Worm (Caenorhabditis elegans) whole organism, L4 larva: Measurements from ENCODE around the gene wdr-4.

Experiments
- D1046.2 ChIP-seq: fragments of 200-800 bp; sonication (Bioruptor generic); IDR thresholded peaks from 2 replicates; pipeline ENCODE4 v1.3.6; 2022; ENCODE audit warnings: missing genetic modification characterization, missing compliant biosample characterization
- F10B5.3 ChIP-seq: sonication (generic microtip); optimal IDR thresholded peaks from 2 replicates; lab custom pipeline; 2016; ENCODE audit warnings: mild to moderate bottlenecking, missing genetic modification characterization, missing compliant biosample characterization
- F37D6.2 ChIP-seq: sonication (generic microtip); optimal IDR thresholded peaks from 2 replicates; lab custom pipeline; 2016; ENCODE audit warnings: mild to moderate bottlenecking, missing genetic modification characterization, missing compliant biosample characterization
- F44E2.7 ChIP-seq: fragments of 200-800 bp; sonication (Bioruptor generic); IDR thresholded peaks from 2 replicates; pipeline ENCODE4 v2.1.2; 2022; ENCODE audit warnings: missing genetic modification characterization, missing compliant biosample characterization
- F49E8.2 ChIP-seq: sonication (generic microtip); optimal IDR thresholded peaks from 2 replicates; lab custom pipeline; 2016; ENCODE audit warnings: missing compliant biosample characterization, mild to moderate bottlenecking, missing genetic modification characterization, borderline replicate concordance
- T26A8.4 ChIP-seq: fragments of 200-800 bp; sonication (Bioruptor generic); IDR thresholded peaks from 2 replicates; pipeline ENCODE4 v1.3.6; 2022; ENCODE audit warnings: missing genetic modification characterization, missing compliant biosample characterization
- ZK337.2 ChIP-seq: fragments of 200-800 bp; sonication (Bioruptor generic); IDR thresholded peaks from 2 replicates; pipeline ENCODE4 v1.3.6; 2022; ENCODE audit warnings: missing genetic modification reagents, missing genetic modification characterization, missing compliant biosample characterization
- ZK546.5 ChIP-seq, 2 experiments: sonication (generic microtip); optimal IDR thresholded peaks; 2 replicates each; lab custom pipeline; 2017; ENCODE audit warnings: missing biosample characterization in 2 of 2, missing genetic modification characterization in 2 of 2
- aha-1 ChIP-seq: fragments of 150-350 bp; peaks from one replicate; lab custom pipeline; 2014; ENCODE audit warnings: missing biosample characterization, missing genetic modification characterization
- aly-2 ChIP-seq: sonication (generic microtip); optimal IDR thresholded peaks from 2 replicates; lab custom pipeline; 2018; ENCODE audit warnings: missing biosample characterization, missing genetic modification characterization
- ceh-20 ChIP-seq: fragments of 200-800 bp; sonication (Bioruptor generic); IDR thresholded peaks from 2 replicates; pipeline ENCODE4 v1.3.6; 2022; ENCODE audit warnings: missing genetic modification reagents, missing genetic modification characterization, missing compliant biosample characterization
- ceh-28 ChIP-seq: fragments of 150-350 bp; optimal IDR thresholded peaks from 2 replicates; lab custom pipeline; 2014; ENCODE audit warnings: missing biosample characterization, missing genetic modification reagents, missing genetic modification characterization
- ceh-32 ChIP-seq: sonication (generic microtip); optimal IDR thresholded peaks from 2 replicates; lab custom pipeline; 2016; ENCODE audit warnings: mild to moderate bottlenecking, missing genetic modification characterization, missing compliant biosample characterization; ENCODE audit not compliant: poor library complexity
- ceh-82 ChIP-seq: sonication (generic microtip); optimal IDR thresholded peaks from 2 replicates; lab custom pipeline; 2017; ENCODE audit warnings: missing biosample characterization, missing genetic modification characterization
- daf-12 ChIP-seq: fragments of 150-350 bp; optimal IDR thresholded peaks from 2 replicates; lab custom pipeline; 2014; ENCODE audit warnings: missing biosample characterization, missing genetic modification reagents, missing genetic modification characterization
- daf-16 ChIP-seq, 3 experiments: sonication (generic microtip); optimal IDR thresholded peaks; 2 replicates each; lab custom pipeline; 2016 to 2017; ENCODE audit warnings: missing genetic modification characterization in 3 of 3, missing genetic modification reagents in 3 of 3, mild to moderate bottlenecking in 2 of 3, missing compliant biosample characterization in 2 of 3, missing biosample characterization in 1 of 3, moderate library complexity in 1 of 3
- daf-19 ChIP-seq: fragments of 200-800 bp; sonication (Bioruptor generic); conservative IDR thresholded peaks from 2 replicates; pipeline ENCODE4 v1.3.6; 2022; ENCODE audit warnings: missing genetic modification characterization, missing compliant biosample characterization
- daf-8 ChIP-seq: fragments of 200-800 bp; sonication (Bioruptor generic); IDR thresholded peaks from 2 replicates; pipeline ENCODE4 v1.3.6; 2022; ENCODE audit warnings: missing genetic modification characterization, missing compliant biosample characterization
- dmd-6 ChIP-seq: fragments of 200-800 bp; sonication (Bioruptor generic); IDR thresholded peaks from 2 replicates; pipeline ENCODE4 v1.3.6; 2022; ENCODE audit warnings: missing genetic modification reagents, missing genetic modification characterization, missing compliant biosample characterization
- dmd-9 ChIP-seq: fragments of 200-800 bp; sonication (Bioruptor generic); IDR thresholded peaks from 2 replicates; pipeline ENCODE4 v1.3.6; 2022; ENCODE audit warnings: missing genetic modification reagents, missing genetic modification characterization, missing compliant biosample characterization
- dpl-1 ChIP-seq: fragments of 150-350 bp; optimal IDR thresholded peaks from 2 replicates; lab custom pipeline; 2014; ENCODE audit warnings: missing biosample characterization, missing genetic modification reagents, missing genetic modification characterization
- duxl-1 ChIP-seq: sonication (generic microtip); optimal IDR thresholded peaks from 2 replicates; lab custom pipeline; 2016; ENCODE audit warnings: mild to moderate bottlenecking, missing genetic modification characterization, moderate library complexity, missing compliant biosample characterization; ENCODE audit not compliant: poor library complexity
- dve-1 ChIP-seq: sonication (generic microtip); optimal IDR thresholded peaks from 2 replicates; lab custom pipeline; 2017; ENCODE audit warnings: antibody characterized with exemption, mild to moderate bottlenecking, missing genetic modification characterization, missing compliant biosample characterization; ENCODE audit not compliant: insufficient read depth
- egl-27 ChIP-seq: sonication (generic microtip); optimal IDR thresholded peaks from 3 replicates; lab custom pipeline; 2017; ENCODE audit warnings: missing biosample characterization, missing genetic modification reagents, missing genetic modification characterization
- hlh-11 ChIP-seq: fragments of 200-800 bp; sonication (Bioruptor generic); optimal IDR thresholded peaks from 2 replicates; lab custom pipeline; 2018; ENCODE audit warnings: mild to moderate bottlenecking, missing genetic modification characterization, missing compliant biosample characterization
- lim-7 ChIP-seq: fragments of 200-800 bp; sonication (Bioruptor generic); IDR thresholded peaks from 2 replicates; pipeline ENCODE4 v1.3.6; 2022; ENCODE audit warnings: missing genetic modification characterization, missing compliant biosample characterization
- lin-1 ChIP-seq: fragments of 200-800 bp; sonication (Bioruptor generic); IDR thresholded peaks from 2 replicates; pipeline ENCODE4 v1.3.6; 2022; ENCODE audit warnings: missing genetic modification reagents, missing genetic modification characterization, missing compliant biosample characterization
- lin-15B ChIP-seq: fragments of 150-350 bp; sonication (generic microtip); optimal IDR thresholded peaks from 3 replicates; lab custom pipeline; 2014; ENCODE audit warnings: missing biosample characterization, missing genetic modification characterization
- lir-3 ChIP-seq: sonication (generic microtip); optimal IDR thresholded peaks from 2 replicates; lab custom pipeline; 2016; ENCODE audit warnings: mild to moderate bottlenecking, missing genetic modification characterization, missing compliant biosample characterization
- mxl-2 ChIP-seq: fragments of 200-800 bp; sonication (Bioruptor generic); conservative IDR thresholded peaks from 2 replicates; pipeline ENCODE4 v1.3.6; 2022; ENCODE audit warnings: missing genetic modification reagents, missing genetic modification characterization, missing compliant biosample characterization
- mxl-3 ChIP-seq: fragments of 200-800 bp; sonication (Bioruptor generic); optimal IDR thresholded peaks from 2 replicates; lab custom pipeline; 2018; ENCODE audit warnings: mild to moderate bottlenecking, missing genetic modification characterization, missing compliant biosample characterization
- nhr-10 ChIP-seq: fragments of 150-350 bp; optimal IDR thresholded peaks from 2 replicates; lab custom pipeline; 2014; ENCODE audit warnings: missing biosample characterization, missing genetic modification characterization
- nhr-102 ChIP-seq: sonication (generic microtip); optimal IDR thresholded peaks from 2 replicates; lab custom pipeline; 2016; ENCODE audit warnings: mild to moderate bottlenecking, missing genetic modification characterization, moderate library complexity, missing compliant biosample characterization
- nhr-25 ChIP-seq: sonication (generic microtip); optimal IDR thresholded peaks from 2 replicates; lab custom pipeline; 2017; ENCODE audit warnings: missing genetic modification characterization, mild to moderate bottlenecking, missing compliant biosample characterization, antibody characterized with exemption, moderate library complexity, borderline replicate concordance; ENCODE audit not compliant: insufficient read depth
- nhr-28 ChIP-seq: fragments of 150-350 bp; optimal IDR thresholded peaks from 2 replicates; lab custom pipeline; 2014; ENCODE audit warnings: missing biosample characterization, missing genetic modification characterization
- nhr-76 ChIP-seq: fragments of 150-350 bp; optimal IDR thresholded peaks from 2 replicates; lab custom pipeline; 2014; ENCODE audit warnings: missing biosample characterization, missing genetic modification characterization
- nhr-77 ChIP-seq: fragments of 150-350 bp; optimal IDR thresholded peaks from 2 replicates; lab custom pipeline; 2014; ENCODE audit warnings: missing biosample characterization, missing genetic modification characterization
- pha-4 ChIP-seq, 2 experiments: fragments of 150-350 bp in 1 of 2; fragments of 200-800 bp in 1 of 2; sonication (Bioruptor generic) in 1 of 2; IDR thresholded peaks in 1 of 2; optimal IDR thresholded peaks in 1 of 2; 2 replicates each; pipeline versions ENCODE4 v1.3.6 to Lab custom; 2014 to 2022; ENCODE audit warnings: missing genetic modification characterization in 2 of 2, missing genetic modification reagents in 2 of 2, missing biosample characterization in 1 of 2, missing compliant biosample characterization in 1 of 2
- php-3 ChIP-seq: fragments of 200-800 bp; sonication (Bioruptor generic); IDR thresholded peaks from 2 replicates; pipeline ENCODE4 v1.3.6; 2022; ENCODE audit warnings: missing genetic modification reagents, missing genetic modification characterization, missing compliant biosample characterization
- pqm-1 ChIP-seq: sonication (generic microtip); optimal IDR thresholded peaks from 2 replicates; lab custom pipeline; 2017; ENCODE audit warnings: missing biosample characterization, missing genetic modification characterization
- set-16 ChIP-seq: fragments of 200-800 bp; sonication (Bioruptor generic); IDR thresholded peaks from 2 replicates; pipeline ENCODE4 v1.3.6; 2022; ENCODE audit warnings: missing genetic modification reagents, missing genetic modification characterization, missing compliant biosample characterization
- snpc-1.2 ChIP-seq: fragments of 200-800 bp; sonication (Bioruptor generic); IDR thresholded peaks from 2 replicates; pipeline ENCODE4 v1.3.6; 2022; ENCODE audit warnings: missing genetic modification reagents, missing genetic modification characterization, missing compliant biosample characterization
- spr-1 ChIP-seq: sonication (generic microtip); optimal IDR thresholded peaks from 2 replicates; lab custom pipeline; 2016; ENCODE audit warnings: mild to moderate bottlenecking, missing genetic modification characterization, missing compliant biosample characterization
- tag-97 ChIP-seq: fragments of 200-800 bp; sonication (Bioruptor generic); IDR thresholded peaks from 2 replicates; pipeline ENCODE4 v1.3.6; 2022; ENCODE audit warnings: missing genetic modification characterization, missing compliant biosample characterization
- tra-1 ChIP-seq: fragments of 200-800 bp; sonication (Bioruptor generic); IDR thresholded peaks from 2 replicates; pipeline ENCODE4 v1.3.6; 2022; ENCODE audit warnings: missing genetic modification reagents, missing genetic modification characterization, missing compliant biosample characterization
- unc-130 ChIP-seq: sonication (generic microtip); optimal IDR thresholded peaks from 2 replicates; lab custom pipeline; 2016; ENCODE audit warnings: missing genetic modification reagents, missing genetic modification characterization, missing compliant biosample characterization
- unc-62 ChIP-seq, 3 experiments: fragments of 150-350 bp in 1 of 3; sonication (generic microtip); optimal IDR thresholded peaks in 2 of 3; peaks in 1 of 3; 1 replicate in 1 of 3; 2 replicates in 2 of 3; lab custom pipeline; 2014 to 2017; ENCODE audit warnings: missing biosample characterization in 3 of 3, missing genetic modification characterization in 3 of 3, missing genetic modification reagents in 3 of 3, missing genotype in 1 of 3
- zip-2 ChIP-seq: fragments of 150-350 bp; optimal IDR thresholded peaks from 2 replicates; lab custom pipeline; 2014; ENCODE audit warnings: missing biosample characterization, missing genetic modification characterization

The wdr-4 gene

ce11 chrIII:6693285-6693684 is 32.3 kb upstream of the wdr-4 start:
- TF ChIP-seq daf-19 (GFP tag; lab: Robert Waterston, UW) (no peak), dmd-6 (GFP tag; lab: Robert Waterston, UW) (peak; percentile 66), pqm-1 (tag; lab: Kevin White, UChicago) (peak; percentile 99), daf-16 (GFP tag; optimal IDR thresholded peaks at IDR 0.05; lab: Kevin White, UChicago) (no peak), daf-16 (tag; optimal IDR thresholded peaks at IDR 0.05; lab: Kevin White, UChicago) (peak; percentile 79), ZK546.5 (tag; optimal IDR thresholded peaks at IDR 0.05; lab: Kevin White, UChicago) (no peak), aha-1 (tag; lab: Kevin White, UChicago) (no peak), ceh-20 (GFP tag; lab: Robert Waterston, UW) (no peak), set-16 (GFP tag; lab: Robert Waterston, UW) (no peak), T26A8.4 (no peak), dve-1 (tag; lab: Kevin White, UChicago) (no peak), F10B5.3 (tag; lab: Kevin White, UChicago) (no peak), mxl-2 (no peak), php-3 (GFP tag; lab: Robert Waterston, UW) (peak; percentile 73), unc-130 (GFP tag; lab: Kevin White, UChicago) (no peak), spr-1 (tag; lab: Kevin White, UChicago) (no peak), daf-12 (no peak), lin-1 (GFP tag; lab: Robert Waterston, UW) (0 out of 2 replicates have a peak, but pooled peaks have one; percentile 30), duxl-1 (tag; lab: Kevin White, UChicago) (no peak), nhr-76 (tag; lab: Kevin White, UChicago) (no peak), nhr-28 (tag; lab: Kevin White, UChicago) (peak; percentile 90), egl-27 (tag; lab: Kevin White, UChicago) (no peak), zip-2 (tag; lab: Kevin White, UChicago) (no peak), unc-62 (GFP tag; optimal IDR thresholded peaks at IDR 0.05 in 1 of 2; lab: Kevin White, UChicago) (no peak), unc-62 (tag; optimal IDR thresholded peaks at IDR 0.05; lab: Kevin White, UChicago) (no peak), snpc-1.2 (no peak), lin-15B (tag; lab: Kevin White, UChicago) (no peak), F44E2.7 (GFP tag; lab: Robert Waterston, UW) (no peak), ZK337.2 (GFP tag; lab: Robert Waterston, UW) (no peak), aly-2 (no peak), mxl-3 (no peak), F37D6.2 (tag; lab: Kevin White, UChicago) (no peak), tra-1 (no peak), nhr-77 (tag; lab: Kevin White, UChicago) (peak; percentile 71), nhr-25 (tag; lab: Kevin White, UChicago) (no peak)

DNA sequence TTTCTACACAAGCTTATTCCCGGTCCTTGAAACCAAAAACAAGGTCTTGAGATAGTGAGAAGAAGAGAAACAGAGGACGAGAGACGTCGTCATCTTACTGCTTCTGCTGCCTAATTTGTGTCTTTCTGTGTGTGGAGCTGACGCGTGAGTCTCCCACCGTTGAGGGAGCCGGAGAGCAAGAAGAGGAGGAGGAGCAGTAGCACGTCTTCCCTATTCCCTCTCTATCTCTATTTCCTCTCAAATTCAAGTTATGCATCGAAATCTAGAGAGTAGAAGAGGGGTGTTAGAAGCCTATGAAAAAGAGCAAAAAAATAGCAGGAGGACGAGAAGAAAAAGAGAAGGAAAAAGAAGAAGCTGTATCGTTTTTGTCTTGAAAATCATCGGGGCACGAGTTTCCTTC is 30.4 kb upstream of the wdr-4 start:
- TF ChIP-seq ceh-28 (no peak), nhr-77 (tag; lab: Kevin White, UChicago) (no peak), D1046.2 (GFP tag; lab: Robert Waterston, UW) (no peak), tag-97 (GFP tag; lab: Robert Waterston, UW) (no peak), daf-8 (GFP tag; lab: Robert Waterston, UW) (no peak), mxl-2 (no peak), egl-27 (tag; lab: Kevin White, UChicago) (no peak), unc-62 (GFP tag; optimal IDR thresholded peaks at IDR 0.05 in 1 of 2; lab: Kevin White, UChicago) (peak in 1 of 2 experiments; percentile 3), unc-62 (tag; optimal IDR thresholded peaks at IDR 0.05; lab: Kevin White, UChicago) (no peak), lim-7 (GFP tag; lab: Robert Waterston, UW) (no peak), nhr-10 (tag; lab: Kevin White, UChicago) (no peak), dmd-9 (GFP tag; lab: Robert Waterston, UW) (no peak), dmd-6 (GFP tag; lab: Robert Waterston, UW) (no peak), nhr-25 (tag; lab: Kevin White, UChicago) (no peak), nhr-102 (tag; lab: Kevin White, UChicago) (no peak), ceh-32 (tag; lab: Kevin White, UChicago) (no peak), daf-19 (GFP tag; lab: Robert Waterston, UW) (no peak), lir-3 (tag; lab: Kevin White, UChicago) (no peak), hlh-11 (tag; lab: Kevin White, UChicago) (no peak), ceh-82 (tag; lab: Kevin White, UChicago) (no peak), F49E8.2 (no peak), dpl-1 (GFP tag; lab: Kevin White, UChicago) (no peak), ZK546.5 (tag; optimal IDR thresholded peaks at IDR 0.05; lab: Kevin White, UChicago) (no peak), aha-1 (tag; lab: Kevin White, UChicago) (peak; percentile 80), F37D6.2 (tag; lab: Kevin White, UChicago) (peak; percentile 25), pha-4 (GFP tag; IDR thresholded peaks at IDR 0.05; lab: Robert Waterston, UW) (no peak), pha-4 (tag; optimal IDR thresholded peaks at IDR 0.05; lab: Kevin White, UChicago) (no peak)
